Worm (Caenorhabditis elegans) whole organism, late embryonic: ENCODE data around the gene F20H11.4.

ENCODE experiments used
- C38D4.7 ChIP-seq: fragments of 200-800 bp; sonication (Bioruptor generic); optimal IDR thresholded peaks from 2 replicates; lab custom pipeline; 2018; ENCODE audit warnings: mild to moderate bottlenecking, missing genetic modification characterization, moderate library complexity, missing compliant biosample characterization
- K02D7.2 ChIP-seq: sonication (generic microtip); optimal IDR thresholded peaks from 2 replicates; lab custom pipeline; 2017; ENCODE audit warnings: mild to moderate bottlenecking, missing genetic modification characterization, missing compliant biosample characterization
- Y22D7AL.16 ChIP-seq: sonication (generic microtip); optimal IDR thresholded peaks from 2 replicates; lab custom pipeline; 2016; ENCODE audit warnings: missing genetic modification characterization, missing compliant biosample characterization
- ceh-2 ChIP-seq: sonication (generic microtip); optimal IDR thresholded peaks from 2 replicates; lab custom pipeline; 2016; ENCODE audit warnings: missing genotype, missing genetic modification characterization, missing compliant biosample characterization
- ceh-22 ChIP-seq: sonication (generic microtip); optimal IDR thresholded peaks from 2 replicates; lab custom pipeline; 2017; ENCODE audit warnings: missing biosample characterization, missing genetic modification characterization
- lin-11 ChIP-seq: fragments of 200-800 bp; sonication (Bioruptor generic); optimal IDR thresholded peaks from 2 replicates; lab custom pipeline; 2018; ENCODE audit warnings: mild to moderate bottlenecking, missing genetic modification characterization, missing compliant biosample characterization
- pha-4 ChIP-seq: fragments of 150-350 bp; optimal IDR thresholded peaks from 2 replicates; lab custom pipeline; 2018; ENCODE audit warnings: missing biosample characterization, missing genetic modification reagents, missing genetic modification characterization
- ttx-3 ChIP-seq: sonication (generic microtip); optimal IDR thresholded peaks from 2 replicates; lab custom pipeline; 2016; ENCODE audit warnings: missing genetic modification reagents, missing genetic modification characterization, missing compliant biosample characterization
- unc-86 ChIP-seq: sonication (generic microtip); optimal IDR thresholded peaks from 2 replicates; lab custom pipeline; 2016; ENCODE audit warnings: missing genetic modification characterization, missing compliant biosample characterization

DNA sequence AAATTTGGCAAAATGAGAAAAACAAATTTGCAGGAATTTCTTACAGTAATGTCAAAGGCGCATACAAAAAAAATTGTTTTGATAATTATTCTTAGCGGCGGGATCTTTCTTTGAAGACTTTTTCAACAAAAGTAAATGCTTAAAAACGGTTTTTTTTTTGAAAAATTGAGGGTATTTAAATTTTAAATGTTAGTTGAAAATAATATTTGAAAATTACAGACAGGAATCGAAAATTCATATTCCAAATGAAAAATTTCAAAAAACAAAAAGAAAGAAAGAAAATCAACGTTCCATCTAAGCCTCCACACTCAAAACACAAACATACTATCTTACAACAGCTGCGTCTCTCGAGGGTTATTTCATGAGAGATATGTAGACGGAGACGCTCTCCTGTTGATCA is 31.3 kb upstream of the F20H11.4 start:
- TF ChIP-seq K02D7.2 (tag; lab: Kevin White, UChicago) (no peak), pha-4 (tag; lab: Kevin White, UChicago) (no peak), ceh-22 (tag; lab: Kevin White, UChicago) (no peak), ceh-2 (no peak), C38D4.7 (GFP tag; lab: Kevin White, UChicago) (no peak), lin-11 (tag; lab: Kevin White, UChicago) (no peak), unc-86 (no peak), ttx-3 (tag; lab: Kevin White, UChicago) (no peak), Y22D7AL.16 (tag; lab: Kevin White, UChicago) (no peak)
